Worm (Caenorhabditis elegans) whole organism, L4/young adult: ENCODE results near the gene npp-8.

Experiments
- W03F9.2 ChIP-seq: fragments of 150-350 bp; optimal IDR thresholded peaks from 2 replicates; lab custom pipeline; 2014; ENCODE audit warnings: missing biosample characterization, missing genetic modification characterization
- him-1 ChIP-seq: sonication (generic microtip); optimal IDR thresholded peaks from 2 replicates; lab custom pipeline; 2016; ENCODE audit warnings: missing genotype, missing genetic modification reagents, missing genetic modification characterization, missing compliant biosample characterization

DNA sequence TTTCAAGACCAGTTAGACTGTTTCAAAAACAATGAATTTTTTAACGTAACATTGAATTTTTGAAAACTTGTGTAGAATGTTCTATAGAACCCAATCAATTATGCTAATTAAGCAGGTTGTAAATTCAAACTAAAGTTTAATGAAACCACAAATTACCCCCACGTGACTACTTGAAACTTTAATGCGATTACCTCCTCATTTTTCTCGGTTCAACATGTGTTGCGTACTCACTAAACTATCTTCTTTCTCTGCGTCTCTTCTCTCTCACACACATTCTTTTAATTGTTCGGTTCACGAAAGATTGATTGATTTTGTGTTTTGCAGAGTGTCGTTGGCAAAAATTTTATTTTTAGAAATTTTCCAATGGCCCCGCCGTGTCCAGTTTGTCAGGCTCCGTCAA lies 28.1 kb upstream of the npp-8 start, which contains the start of gene nhr-87:
- TF ChIP-seq him-1 (tag; lab: Kevin White, UChicago): no peak
- TF ChIP-seq W03F9.2 (tag; lab: Kevin White, UChicago): no peak
